Fruit fly (Drosophila melanogaster): ENCODE measurements around the gene Rh7.

Gene Rh7

dm6 chr3L:12115966-12116735 is 59.1 kb downstream of the Rh7 start, which contains the start of gene vers (continued):
- TF ChIP-seq unc-4 (GFP tag; IDR thresholded peaks at IDR 0.05; ENCODE audit: partially characterized antibody) (peak; percentile 98), Fer3 (tag; optimal IDR thresholded peaks at IDR 0.05) (no peak), nerfin-1 (tag; optimal IDR thresholded peaks at IDR 0.05) (no peak), Hr39 (optimal IDR thresholded peaks at IDR 0.05) (no peak), zfh1 (GFP tag; IDR thresholded peaks at IDR 0.05) (peak; percentile 40; the same call in 1 of the 3 replicates), E2f2 (GFP tag; IDR thresholded peaks at IDR 0.05) (peak; percentile 98), CG2116 (GFP tag; optimal IDR thresholded peaks at IDR 0.05) (peak; percentile 79), ato (GFP tag; IDR thresholded peaks at IDR 0.05; ENCODE audit: partially characterized antibody) (peak; percentile 95), chif (GFP tag; optimal IDR thresholded peaks at IDR 0.05) (no peak), CG12236 (GFP tag; optimal IDR thresholded peaks at IDR 0.05) (no peak), CG8765 (GFP tag; IDR thresholded peaks at IDR 0.05) (no peak), hb (GFP tag; IDR thresholded peaks at IDR 0.05; ENCODE audit: partially characterized antibody) (peak; percentile 84), ab (GFP tag; optimal IDR thresholded peaks at IDR 0.05) (no peak), sim (GFP tag; IDR thresholded peaks at IDR 0.05) (no peak), CG13424 (tag; optimal IDR thresholded peaks at IDR 0.05) (no peak), Mes4 (GFP tag; optimal IDR thresholded peaks at IDR 0.05) (no peak), p53 (GFP tag; optimal IDR thresholded peaks at IDR 0.05) (no peak), Max (GFP tag; optimal IDR thresholded peaks at IDR 0.05) (peak; percentile 56), cas (GFP tag; IDR thresholded peaks at IDR 0.05) (no peak), CG11398 (GFP tag; optimal IDR thresholded peaks at IDR 0.05) (no peak), pfk (GFP tag; optimal IDR thresholded peaks at IDR 0.05) (no peak), MESR4 (GFP tag; optimal IDR thresholded peaks at IDR 0.05) (peak; percentile 67), CG34422 (GFP tag; IDR thresholded peaks at IDR 0.05) (no peak), Dip3 (GFP tag; optimal IDR thresholded peaks at IDR 0.05) (no peak), CG10321 (GFP tag; IDR thresholded peaks at IDR 0.05) (no peak), CG13894 (tag; optimal IDR thresholded peaks at IDR 0.05) (no peak), emc (GFP tag; optimal IDR thresholded peaks at IDR 0.05) (no peak), CG12104 (GFP tag; optimal IDR thresholded peaks at IDR 0.05) (no peak), CG17361 (GFP tag; IDR thresholded peaks at IDR 0.05) (0 out of 3 replicates have a peak, but pooled peaks have one; percentile 34), phol (tag; optimal IDR thresholded peaks at IDR 0.05) (peak; percentile 38), CG17612 (GFP tag; IDR thresholded peaks at IDR 0.05) (no peak), CG18764 (GFP tag; optimal IDR thresholded peaks at IDR 0.05) (no peak), bcd (GFP tag; optimal IDR thresholded peaks at IDR 0.05) (no peak), CG2202 (tag; optimal IDR thresholded peaks at IDR 0.05) (no peak), CG6175 (GFP tag; IDR thresholded peaks at IDR 0.05) (no peak), CG6791 (GFP tag; IDR thresholded peaks at IDR 0.05; ENCODE audit: partially characterized antibody) (peak; percentile 94), fu2 (GFP tag; optimal IDR thresholded peaks at IDR 0.05) (no peak), onecut (GFP tag; IDR thresholded peaks at IDR 0.05) (no peak), psq (GFP tag; optimal IDR thresholded peaks at IDR 0.05) (no peak), dmrt99B (tag; optimal IDR thresholded peaks at IDR 0.05) (no peak), CG2712 (tag; optimal IDR thresholded peaks at IDR 0.05) (peak; percentile 51), dpn (GFP tag; optimal IDR thresholded peaks at IDR 0.05) (peak in 1 of 2 experiments; percentile 30), dimm (GFP tag; IDR thresholded peaks at IDR 0.05) (no peak), cg (GFP tag; optimal IDR thresholded peaks at IDR 0.05) (no peak), Neu2 (GFP tag; optimal IDR thresholded peaks at IDR 0.05; ENCODE audit: borderline replicate concordance) (no peak), Fer1 (GFP tag; optimal IDR thresholded peaks at IDR 0.05) (peak; percentile 32), Hand (GFP tag; optimal IDR thresholded peaks at IDR 0.05) (no peak), h (optimal IDR thresholded peaks at IDR 0.05) (no peak), Stat92E (GFP tag; optimal IDR thresholded peaks at IDR 0.05) (peak in 1 of 3 experiments; percentile 52), Hr78 (GFP tag; optimal IDR thresholded peaks at IDR 0.05) (no peak)

All from whole organism, embryonic.